Worm (Caenorhabditis elegans) whole organism, young adult: Measurements from ENCODE around the gene C24A8.6.

Source experiments
- C06A6.2 ChIP-seq: fragments of 200-800 bp; sonication (Bioruptor generic); conservative IDR thresholded peaks from 2 replicates; pipeline ENCODE4 v1.3.6; 2022; ENCODE audit warnings: missing genetic modification characterization, missing compliant biosample characterization
- C17E4.6 ChIP-seq: fragments of 200-800 bp; sonication (Bioruptor generic); IDR thresholded peaks from 2 replicates; pipeline ENCODE4 v1.3.6; 2022; ENCODE audit warnings: missing genetic modification reagents, missing genetic modification characterization, missing compliant biosample characterization
- F22D6.2 ChIP-seq: sonication (generic microtip); optimal IDR thresholded peaks from 2 replicates; lab custom pipeline; 2016; ENCODE audit warnings: mild to moderate bottlenecking, missing genetic modification characterization, missing compliant biosample characterization
- F39B2.1 ChIP-seq: fragments of 200-800 bp; sonication (Bioruptor generic); IDR thresholded peaks from 2 replicates; pipeline ENCODE4 v1.3.6; 2022; ENCODE audit warnings: missing genetic modification reagents, missing genetic modification characterization, missing compliant biosample characterization
- Y67H2A.10 ChIP-seq: fragments of 200-800 bp; sonication (Bioruptor generic); conservative IDR thresholded peaks from 2 replicates; pipeline ENCODE4 v1.3.6; 2022; ENCODE audit warnings: missing genetic modification reagents, missing genetic modification characterization, missing compliant biosample characterization
- ceh-100 ChIP-seq: fragments of 200-800 bp; sonication (Bioruptor generic); IDR thresholded peaks from 2 replicates; pipeline ENCODE4 v1.3.6; 2022; ENCODE audit warnings: missing genetic modification reagents, missing genetic modification characterization, missing compliant biosample characterization
- egrh-3 ChIP-seq: fragments of 200-800 bp; sonication (Bioruptor generic); IDR thresholded peaks from 2 replicates; pipeline ENCODE4 v1.3.6; 2022; ENCODE audit warnings: missing genetic modification reagents, missing genetic modification characterization, missing compliant biosample characterization
- hlh-12 ChIP-seq: sonication (generic microtip); optimal IDR thresholded peaks from 2 replicates; lab custom pipeline; 2016; ENCODE audit warnings: missing genetic modification characterization, missing compliant biosample characterization
- lin-35 ChIP-seq, 3 experiments: fragments of 150-350 bp in 2 of 3; sonication (generic microtip) in 1 of 3; optimal IDR thresholded peaks; 2 replicates each; lab custom pipeline; 2014 to 2018; ENCODE audit warnings: missing biosample characterization in 3 of 3, missing genetic modification characterization in 3 of 3, missing genetic modification reagents in 3 of 3
- mel-28 ChIP-seq: sonication (generic microtip); optimal IDR thresholded peaks from 2 replicates; lab custom pipeline; 2016; ENCODE audit warnings: borderline replicate concordance, mild to moderate bottlenecking, missing genetic modification characterization, missing compliant biosample characterization
- pbrm-1 ChIP-seq: fragments of 200-800 bp; sonication (Bioruptor generic); IDR thresholded peaks from 2 replicates; pipeline ENCODE4 v1.3.6; 2022; ENCODE audit warnings: missing genetic modification reagents, missing genetic modification characterization, missing compliant biosample characterization
- rpc-1 ChIP-seq, 2 experiments: fragments of 150-350 bp in 1 of 2; sonication (generic microtip) in 1 of 2; optimal IDR thresholded peaks; 2 replicates each; lab custom pipeline; 2014 to 2018; ENCODE audit warnings: missing biosample characterization in 1 of 2, missing genetic modification characterization in 1 of 2, missing genetic modification reagents in 1 of 2, missing genotype in 1 of 2
- xnd-1 ChIP-seq: sonication (generic microtip); optimal IDR thresholded peaks from 2 replicates; lab custom pipeline; 2016; ENCODE audit warnings: missing genotype, missing genetic modification reagents, missing genetic modification characterization, missing compliant biosample characterization
- ztf-26 ChIP-seq: sonication (generic microtip); optimal IDR thresholded peaks from 2 replicates; lab custom pipeline; 2017; ENCODE audit warnings: missing genetic modification characterization, missing compliant biosample characterization

DNA sequence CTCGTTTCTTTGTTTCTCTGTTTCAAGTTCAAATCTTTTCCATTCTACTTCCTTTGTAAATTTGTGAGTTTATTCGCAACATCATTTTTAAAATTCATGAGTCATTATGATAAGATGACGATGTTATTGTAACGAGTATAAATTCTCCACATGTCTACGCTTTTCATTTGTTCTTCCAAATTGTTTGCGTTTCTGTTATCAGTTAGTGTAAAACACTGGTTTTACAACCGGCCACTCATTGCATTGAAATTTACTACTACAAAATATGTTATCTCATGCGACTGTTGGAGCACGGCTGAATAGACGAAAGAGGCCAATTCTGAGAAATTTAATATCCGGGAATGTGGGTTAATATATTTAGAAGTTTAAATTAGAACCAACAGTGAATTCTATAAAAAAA lies 49.8 kb downstream of the C24A8.6 start, which contains the start of gene C52B9.19:
- TF ChIP-seq xnd-1 (tag; lab: Kevin White, UChicago) (no peak), Y67H2A.10 (no peak), rpc-1 (optimal IDR thresholded peaks at IDR 0.05; lab: Kevin White, UChicago) (no peak), rpc-1 (tag; optimal IDR thresholded peaks at IDR 0.05; lab: Kevin White, UChicago) (no peak), ceh-100 (no peak), F22D6.2 (tag; lab: Kevin White, UChicago) (no peak), hlh-12 (tag; lab: Kevin White, UChicago) (no peak), mel-28 (tag; lab: Kevin White, UChicago) (no peak), F39B2.1 (no peak), C06A6.2 (no peak), lin-35 (GFP tag; optimal IDR thresholded peaks at IDR 0.05; lab: Kevin White, UChicago) (no peak), ztf-26 (tag; lab: Kevin White, UChicago) (no peak), pbrm-1 (GFP tag; lab: Robert Waterston, UW) (no peak), C17E4.6 (GFP tag; lab: Robert Waterston, UW) (no peak), egrh-3 (GFP tag; lab: Robert Waterston, UW) (no peak)
